Worm (Caenorhabditis elegans) whole organism, L3 larva: ENCODE results near the gene elo-1.

Experiments
- R02D3.7 ChIP-seq: fragments of 150-350 bp; optimal IDR thresholded peaks from 2 replicates; lab custom pipeline; 2014; ENCODE audit warnings: missing biosample characterization, missing genetic modification characterization
- ZK546.5 ChIP-seq: sonication (generic microtip); optimal IDR thresholded peaks from 2 replicates; lab custom pipeline; 2017; ENCODE audit warnings: missing biosample characterization, missing genetic modification characterization
- aly-2 ChIP-seq: fragments of 150-350 bp; optimal IDR thresholded peaks from 2 replicates; lab custom pipeline; 2014; ENCODE audit warnings: missing biosample characterization, missing genetic modification characterization
- ama-1 ChIP-seq: fragments of 150-350 bp; optimal IDR thresholded peaks from 2 replicates; lab custom pipeline; 2018
- ceh-16 ChIP-seq: sonication (generic microtip); optimal IDR thresholded peaks from 2 replicates; lab custom pipeline; 2017; ENCODE audit warnings: missing biosample characterization, missing genetic modification characterization
- ceh-28 ChIP-seq: fragments of 150-350 bp; optimal IDR thresholded peaks from 2 replicates; lab custom pipeline; 2014; ENCODE audit warnings: missing biosample characterization, missing genetic modification reagents, missing genetic modification characterization
- ceh-82 ChIP-seq: fragments of 150-350 bp; optimal IDR thresholded peaks from 2 replicates; lab custom pipeline; 2014; ENCODE audit warnings: missing biosample characterization, missing genetic modification characterization
- ceh-9 ChIP-seq: sonication (generic microtip); optimal IDR thresholded peaks from 2 replicates; lab custom pipeline; 2018; ENCODE audit warnings: missing biosample characterization, missing genetic modification characterization
- daf-12 ChIP-seq: fragments of 150-350 bp; optimal IDR thresholded peaks from 2 replicates; lab custom pipeline; 2014; ENCODE audit warnings: missing biosample characterization, missing genetic modification reagents, missing genetic modification characterization
- egl-27 ChIP-seq: sonication (generic microtip); optimal IDR thresholded peaks from 4 replicates; lab custom pipeline; 2017; ENCODE audit warnings: missing biosample characterization, missing genetic modification reagents, missing genetic modification characterization
- egl-5 ChIP-seq: fragments of 150-350 bp; optimal IDR thresholded peaks from 2 replicates; lab custom pipeline; 2017; ENCODE audit warnings: missing biosample characterization, missing genetic modification reagents, missing genetic modification characterization, inconsistent platforms
- elt-1 ChIP-seq: fragments of 150-350 bp; optimal IDR thresholded peaks from 2 replicates; lab custom pipeline; 2014; ENCODE audit warnings: missing biosample characterization, missing genetic modification characterization
- elt-2 ChIP-seq: sonication (generic microtip); optimal IDR thresholded peaks from 2 replicates; lab custom pipeline; 2016; ENCODE audit warnings: missing genetic modification reagents, mild to moderate bottlenecking, missing genetic modification characterization, missing compliant biosample characterization
- elt-3 ChIP-seq, 3 experiments: fragments of 150-350 bp in 1 of 3; sonication (generic microtip) in 2 of 3; optimal IDR thresholded peaks; 2 replicates in 2 of 3; 4 replicates in 1 of 3; lab custom pipeline; 2014 to 2017; ENCODE audit warnings: missing biosample characterization in 3 of 3, missing genetic modification characterization in 3 of 3
- eor-1 ChIP-seq, 2 experiments: fragments of 150-350 bp; optimal IDR thresholded peaks; 2 replicates each; lab custom pipeline; 2014 to 2018; ENCODE audit warnings: missing biosample characterization in 2 of 2, missing genetic modification characterization in 2 of 2
- fkh-10 ChIP-seq: sonication (generic microtip); optimal IDR thresholded peaks from 2 replicates; lab custom pipeline; 2017; ENCODE audit warnings: missing biosample characterization, missing genetic modification reagents, missing genetic modification characterization
- fos-1 ChIP-seq: fragments of 150-350 bp; optimal IDR thresholded peaks from 2 replicates; lab custom pipeline; 2014; ENCODE audit warnings: missing biosample characterization, missing genetic modification characterization
- hmg-11 ChIP-seq: sonication (generic microtip); optimal IDR thresholded peaks from 2 replicates; lab custom pipeline; 2016; ENCODE audit warnings: missing genetic modification characterization, missing compliant biosample characterization
- jun-1 ChIP-seq: fragments of 150-350 bp; optimal IDR thresholded peaks from 2 replicates; lab custom pipeline; 2014; ENCODE audit warnings: missing biosample characterization, missing genetic modification reagents, missing genetic modification characterization
- lin-39 ChIP-seq: fragments of 150-350 bp; optimal IDR thresholded peaks from 2 replicates; lab custom pipeline; 2018; ENCODE audit warnings: missing biosample characterization, missing genetic modification reagents, missing genetic modification characterization
- lsy-12 ChIP-seq: sonication (generic microtip); optimal IDR thresholded peaks from 2 replicates; lab custom pipeline; 2016; ENCODE audit warnings: mild to moderate bottlenecking, missing genetic modification characterization, missing compliant biosample characterization
- mdl-1 ChIP-seq: fragments of 150-350 bp; optimal IDR thresholded peaks from 2 replicates; lab custom pipeline; 2014; ENCODE audit warnings: missing biosample characterization, missing genetic modification characterization
- mml-1 ChIP-seq: fragments of 150-350 bp; sonication (generic microtip); optimal IDR thresholded peaks from 3 replicates; lab custom pipeline; 2014; ENCODE audit warnings: missing biosample characterization, missing genetic modification characterization
- nfya-1 ChIP-seq: sonication (generic microtip); optimal IDR thresholded peaks from 2 replicates; lab custom pipeline; 2017; ENCODE audit warnings: missing genetic modification characterization, mild to moderate bottlenecking, missing compliant biosample characterization, antibody characterized with exemption, moderate library complexity; ENCODE audit not compliant: insufficient read depth
- nhr-11 ChIP-seq: fragments of 150-350 bp; optimal IDR thresholded peaks from 2 replicates; lab custom pipeline; 2014; ENCODE audit warnings: missing biosample characterization, missing genetic modification characterization
- nhr-23 ChIP-seq: fragments of 150-350 bp; optimal IDR thresholded peaks from 2 replicates; lab custom pipeline; 2014; ENCODE audit warnings: missing biosample characterization, missing genetic modification reagents, missing genetic modification characterization
- nhr-237 ChIP-seq: fragments of 150-350 bp; optimal IDR thresholded peaks from 2 replicates; lab custom pipeline; 2014; ENCODE audit warnings: missing biosample characterization, missing genetic modification characterization
- nhr-25 ChIP-seq: sonication (generic microtip); optimal IDR thresholded peaks from 2 replicates; lab custom pipeline; 2017; ENCODE audit warnings: missing biosample characterization, missing genetic modification characterization
- nhr-28 ChIP-seq: fragments of 150-350 bp; optimal IDR thresholded peaks from 2 replicates; lab custom pipeline; 2014; ENCODE audit warnings: missing biosample characterization, missing genetic modification characterization
- nhr-43 ChIP-seq: sonication (generic microtip); optimal IDR thresholded peaks from 2 replicates; lab custom pipeline; 2016; ENCODE audit warnings: mild to moderate bottlenecking, missing genetic modification characterization, missing compliant biosample characterization; ENCODE audit not compliant: poor library complexity, severe bottlenecking
- nhr-67 ChIP-seq: fragments of 150-350 bp; optimal IDR thresholded peaks from 2 replicates; lab custom pipeline; 2014; ENCODE audit warnings: missing biosample characterization, missing genetic modification characterization
- nhr-76 ChIP-seq: fragments of 150-350 bp; sonication (generic microtip); optimal IDR thresholded peaks from 5 replicates; lab custom pipeline; 2014; ENCODE audit warnings: missing biosample characterization, missing genetic modification characterization
- nhr-77 ChIP-seq: fragments of 150-350 bp; optimal IDR thresholded peaks from 2 replicates; lab custom pipeline; 2014; ENCODE audit warnings: missing biosample characterization, missing genetic modification characterization
- pha-4 ChIP-seq: fragments of 150-350 bp; optimal IDR thresholded peaks from 2 replicates; lab custom pipeline; 2014; ENCODE audit warnings: missing biosample characterization, missing genetic modification reagents, missing genetic modification characterization
- pqm-1 ChIP-seq: fragments of 150-350 bp; optimal IDR thresholded peaks from 2 replicates; lab custom pipeline; 2017; ENCODE audit warnings: missing biosample characterization, missing genetic modification characterization, inconsistent platforms
- sea-2 ChIP-seq: fragments of 150-350 bp; sonication (generic microtip); optimal IDR thresholded peaks from 4 replicates; lab custom pipeline; 2014; ENCODE audit warnings: missing biosample characterization, missing genetic modification reagents, missing genetic modification characterization
- skn-1 ChIP-seq: fragments of 150-350 bp; optimal IDR thresholded peaks from 2 replicates; lab custom pipeline; 2014; ENCODE audit warnings: missing biosample characterization, missing genetic modification characterization
- tbx-2 ChIP-seq: sonication (generic microtip); optimal IDR thresholded peaks from 2 replicates; lab custom pipeline; 2016; ENCODE audit warnings: mild to moderate bottlenecking, missing genetic modification characterization, missing compliant biosample characterization
- unc-39 ChIP-seq: sonication (generic microtip); optimal IDR thresholded peaks from 4 replicates; lab custom pipeline; 2017; ENCODE audit warnings: missing biosample characterization, missing genetic modification characterization
- unc-62 ChIP-seq: fragments of 150-350 bp; sonication (generic microtip); optimal IDR thresholded peaks from 4 replicates; lab custom pipeline; 2014; ENCODE audit warnings: missing biosample characterization, missing genetic modification reagents, missing genetic modification characterization
- zag-1 ChIP-seq: fragments of 150-350 bp; optimal IDR thresholded peaks from 2 replicates; lab custom pipeline; 2014; ENCODE audit warnings: missing biosample characterization, missing genetic modification characterization
- ztf-4 ChIP-seq: fragments of 150-350 bp; optimal IDR thresholded peaks from 2 replicates; lab custom pipeline; 2014; ENCODE audit warnings: missing biosample characterization, missing genetic modification characterization

The elo-1 gene

ce11 chrIV:9525682-9526416 is at the start of gene elo-1:
TSS of gene elo-1 (plus strand) at chrIV:9526366.
- TF ChIP-seq jun-1 (tag; lab: Kevin White, UChicago) (peak; percentile 53), nhr-237 (tag; lab: Kevin White, UChicago) (no peak), ceh-28 (tag; lab: Kevin White, UChicago) (no peak), skn-1 (tag; lab: Kevin White, UChicago) (no peak), ceh-82 (tag; lab: Kevin White, UChicago) (no peak), pha-4 (tag; lab: Kevin White, UChicago) (peak; percentile 27), fkh-10 (GFP tag; lab: Kevin White, UChicago) (no peak), egl-27 (peak; percentile 30), elt-2 (tag; lab: Kevin White, UChicago) (peak; percentile 95), sea-2 (no peak), pqm-1 (tag; lab: Kevin White, UChicago) (peak; percentile 82), nhr-76 (tag; lab: Kevin White, UChicago) (no peak), zag-1 (tag; lab: Kevin White, UChicago) (no peak), fos-1 (tag; lab: Kevin White, UChicago) (peak; percentile 19), tbx-2 (no peak), elt-3 (tag; optimal IDR thresholded peaks at IDR 0.05; lab: Kevin White, UChicago) (no peak), unc-39 (tag; lab: Kevin White, UChicago) (no peak), nfya-1 (tag; lab: Kevin White, UChicago) (peak; percentile 29), R02D3.7 (no peak), nhr-25 (tag; lab: Kevin White, UChicago) (no peak), mdl-1 (tag; lab: Kevin White, UChicago) (no peak)
- TF ChIP-seq, all 47 proteins: peak for 7

DNA sequence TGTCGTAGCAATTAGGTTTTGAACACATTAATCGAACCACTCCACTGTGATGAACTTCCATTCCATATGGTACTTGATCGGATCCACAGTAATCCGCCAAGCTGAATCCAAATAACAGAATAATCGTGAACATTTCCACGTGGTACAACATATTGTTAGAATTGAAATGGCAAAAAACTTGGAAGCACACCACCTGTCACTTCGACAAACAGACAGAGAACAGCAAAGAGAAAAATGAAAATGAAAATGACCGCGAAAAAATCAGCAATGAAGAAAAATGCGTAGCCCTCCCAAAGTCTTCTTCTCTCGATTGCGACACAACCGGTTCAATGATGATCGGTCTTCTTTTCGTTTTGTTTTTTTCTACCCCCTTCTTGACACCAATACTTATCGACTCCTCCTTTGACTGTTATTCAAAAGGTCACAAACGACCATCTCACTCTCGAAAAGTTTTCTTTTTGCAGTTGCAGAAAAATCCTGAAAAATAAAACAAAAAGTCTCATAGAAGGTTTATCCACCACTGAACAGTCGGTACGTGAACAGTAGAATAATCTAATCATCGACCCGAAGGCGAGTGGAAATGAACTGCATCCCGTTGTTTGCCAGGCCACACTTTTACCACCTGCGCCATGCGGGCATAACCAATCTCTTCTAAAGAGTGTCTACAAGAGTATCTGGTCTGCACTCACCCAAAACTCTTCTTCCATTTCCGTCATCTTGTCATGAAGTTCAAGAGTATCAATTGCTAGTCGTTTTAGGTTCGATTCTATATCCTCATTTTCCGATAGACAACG is 48.8 kb upstream of the elo-1 start, which contains the start of gene wrt-3:
TSS of gene wrt-3 (minus strand) at position 322 of the 794 bp plus-strand sequence.
- TF ChIP-seq aly-2 (tag; lab: Kevin White, UChicago), result no peak
- TF ChIP-seq nhr-77 (tag; lab: Kevin White, UChicago), result no peak
- TF ChIP-seq egl-5 (tag; lab: Kevin White, UChicago), result no peak
- TF ChIP-seq nhr-76 (tag; lab: Kevin White, UChicago), result no peak
- no peak for TF ChIP-seq ztf-4 (tag; lab: Kevin White, UChicago)
- no peak for TF ChIP-seq ceh-82 (tag; lab: Kevin White, UChicago)
- no peak for TF ChIP-seq ceh-28 (tag; lab: Kevin White, UChicago)
- peak; percentile 4 for TF ChIP-seq R02D3.7
- TF ChIP-seq skn-1 (tag; lab: Kevin White, UChicago), result no peak
- TF ChIP-seq fkh-10 (GFP tag; lab: Kevin White, UChicago), result no peak
- TF ChIP-seq unc-39 (tag; lab: Kevin White, UChicago), result no peak
- no peak for TF ChIP-seq pha-4 (tag; lab: Kevin White, UChicago)
- TF ChIP-seq lsy-12 (tag; lab: Kevin White, UChicago), result peak; percentile 59
- no peak for TF ChIP-seq mml-1
- peak; percentile 89 for TF ChIP-seq nhr-43 (tag; lab: Kevin White, UChicago)
- no peak for TF ChIP-seq egl-27
- TF ChIP-seq zag-1 (tag; lab: Kevin White, UChicago), result no peak
- TF ChIP-seq tbx-2, result no peak
- no peak for TF ChIP-seq sea-2
- no peak for TF ChIP-seq ceh-9 (tag; lab: Kevin White, UChicago)
- no peak for TF ChIP-seq elt-1 (tag; lab: Kevin White, UChicago)
- TF ChIP-seq lin-39 (tag; lab: Kevin White, UChicago), result peak; percentile 65
- peak; percentile 33 for TF ChIP-seq nhr-25 (tag; lab: Kevin White, UChicago)
- TF ChIP-seq eor-1 (tag; optimal IDR thresholded peaks at IDR 0.05; lab: Kevin White, UChicago), result no peak
- peak in 1 of 3 experiments; percentile 68 for TF ChIP-seq elt-3 (tag; optimal IDR thresholded peaks at IDR 0.05; lab: Kevin White, UChicago)
- TF ChIP-seq ZK546.5 (tag; lab: Kevin White, UChicago), result no peak
- peak; percentile 46 for TF ChIP-seq pqm-1 (tag; lab: Kevin White, UChicago)
- TF ChIP-seq elt-2 (tag; lab: Kevin White, UChicago), result peak; percentile 46
- TF ChIP-seq nhr-11 (tag; lab: Kevin White, UChicago), result no peak
- TF ChIP-seq ceh-16 (tag; lab: Kevin White, UChicago), result no peak
- no peak for TF ChIP-seq daf-12 (tag; lab: Kevin White, UChicago)
- no peak for TF ChIP-seq nhr-23 (tag; lab: Kevin White, UChicago)
- no peak for TF ChIP-seq nhr-28
- TF ChIP-seq mdl-1 (tag; lab: Kevin White, UChicago), result no peak
- no peak for TF ChIP-seq nfya-1 (tag; lab: Kevin White, UChicago)
- TF ChIP-seq ama-1 (lab: Kevin White, UChicago), result no peak
- TF ChIP-seq fos-1 (tag; lab: Kevin White, UChicago), result no peak
- TF ChIP-seq nhr-67 (tag; lab: Kevin White, UChicago), result no peak
- no peak for TF ChIP-seq hmg-11 (tag; lab: Kevin White, UChicago)
- peak; percentile 12 for TF ChIP-seq jun-1 (tag; lab: Kevin White, UChicago)
- TF ChIP-seq unc-62, result no peak
- TF ChIP-seq nhr-237 (tag; lab: Kevin White, UChicago), result no peak
- TF ChIP-seq, all 47 proteins: peak for 9
